Worm (Caenorhabditis elegans): ENCODE measurements around the gene rga-8.

Gene rga-8

DNA sequence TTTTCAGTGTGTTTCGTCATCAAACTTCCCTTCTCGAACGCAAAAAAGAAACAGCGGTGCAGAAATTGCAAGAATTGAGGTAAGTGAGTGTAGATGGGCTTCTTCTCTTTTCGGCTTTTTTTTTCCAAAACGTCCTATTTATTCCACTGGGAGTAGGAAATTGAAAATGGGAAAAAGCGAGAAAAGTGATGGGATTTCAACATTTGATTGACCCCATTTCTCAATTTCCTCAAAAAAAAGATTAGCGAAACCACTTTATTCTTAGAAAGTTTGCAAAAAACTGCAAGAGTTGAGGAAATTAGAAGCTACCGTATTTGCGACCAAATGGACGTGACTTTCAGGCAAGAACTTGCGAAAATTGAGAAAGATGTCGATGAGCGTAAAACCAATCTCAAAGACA lies 23.9 kb upstream of the rga-8 start, which contains the start of gene ags-3:
TSS of gene ags-3 (minus strand) at position 101 of the 400 bp plus-strand sequence.
- TF ChIP-seq C34B4.2 (tag; optimal IDR thresholded peaks at IDR 0.05): no peak
- TF ChIP-seq nhr-20 (tag; optimal IDR thresholded peaks at IDR 0.05): no peak
- no peak for TF ChIP-seq aha-1 (tag; optimal IDR thresholded peaks at IDR 0.05)
- TF ChIP-seq fos-1 (tag; optimal IDR thresholded peaks at IDR 0.05): no peak
- TF ChIP-seq hpl-2 (GFP tag; optimal IDR thresholded peaks at IDR 0.05): no peak
- no peak for TF ChIP-seq nhr-47 (tag; optimal IDR thresholded peaks at IDR 0.05)
- no peak for TF ChIP-seq C04F5.9 (tag; optimal IDR thresholded peaks at IDR 0.05)
- no peak for TF ChIP-seq nhr-12 (tag; optimal IDR thresholded peaks at IDR 0.05)
- TF ChIP-seq tlp-1 (tag; optimal IDR thresholded peaks at IDR 0.05): no peak
- no peak for TF ChIP-seq nhr-11 (tag; optimal IDR thresholded peaks at IDR 0.05)
- TF ChIP-seq nhr-19 (GFP tag; conservative IDR thresholded peaks at IDR 0.05): no peak
- TF ChIP-seq ceh-8 (GFP tag; optimal IDR thresholded peaks at IDR 0.05): no peak
- no peak for TF ChIP-seq dsc-1 (tag; optimal IDR thresholded peaks at IDR 0.05)
- TF ChIP-seq lin-35 (GFP tag; optimal IDR thresholded peaks at IDR 0.05): no peak

DNA sequence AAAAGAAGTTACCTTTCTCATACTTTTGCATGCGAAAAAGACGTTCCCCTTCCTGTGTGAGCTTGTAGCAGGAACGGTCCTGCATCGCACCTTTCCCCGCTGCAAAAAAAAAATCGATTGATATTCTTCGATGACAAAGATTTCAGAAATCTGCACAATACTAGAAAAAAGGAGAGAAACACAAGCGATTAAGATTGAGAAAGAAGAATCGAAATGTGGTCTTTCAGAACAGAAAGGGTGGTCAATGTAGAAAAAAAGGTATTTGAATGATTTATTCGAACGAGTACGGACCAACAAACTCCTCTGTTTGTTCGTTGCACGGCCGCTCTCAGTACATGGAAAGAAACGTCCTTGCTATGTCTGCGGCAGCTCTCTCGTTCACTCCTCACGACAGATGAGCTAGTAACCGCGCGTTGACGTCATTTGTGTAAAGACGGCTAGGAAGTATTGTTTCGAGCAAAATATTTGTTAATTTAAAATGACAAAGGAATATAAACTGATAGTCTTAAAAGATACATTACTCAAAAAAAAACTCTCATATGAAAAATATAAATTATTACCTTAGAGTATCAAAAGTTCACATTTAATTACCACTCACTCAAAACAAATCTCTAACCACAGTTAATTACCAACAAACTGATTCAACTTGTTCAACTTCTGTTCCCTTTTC lies 18.5 kb upstream of the rga-8 start, which contains the start of gene ift-81:
TSS of gene ift-81 (plus strand) at position 620 of the 670 bp plus-strand sequence.
- TF ChIP-seq ceh-63 (GFP tag; optimal IDR thresholded peaks at IDR 0.05) (no peak), lin-15B (tag; optimal IDR thresholded peaks at IDR 0.05) (no peak), mdl-1 (tag; optimal IDR thresholded peaks at IDR 0.05) (peak in 1 of 2 experiments; percentile 32), blmp-1 (tag; optimal IDR thresholded peaks at IDR 0.05) (no peak), ztf-4 (tag; optimal IDR thresholded peaks at IDR 0.05) (no peak), snu-23 (GFP tag; optimal IDR thresholded peaks at IDR 0.05) (peak; percentile 64), lin-13 (GFP tag; optimal IDR thresholded peaks at IDR 0.05) (peak; percentile 8), hpl-2 (GFP tag; optimal IDR thresholded peaks at IDR 0.05) (no peak), nhr-84 (tag; optimal IDR thresholded peaks at IDR 0.05) (no peak), unc-86 (tag; optimal IDR thresholded peaks at IDR 0.05) (peak; percentile 58), fos-1 (tag; optimal IDR thresholded peaks at IDR 0.05) (no peak), pag-3 (tag; optimal IDR thresholded peaks at IDR 0.05; ENCODE audit: borderline replicate concordance, insufficient read depth) (no peak), ceh-90 (tag; optimal IDR thresholded peaks at IDR 0.05) (no peak), fkh-10 (GFP tag; optimal IDR thresholded peaks at IDR 0.05) (no peak), nhr-71 (tag; optimal IDR thresholded peaks at IDR 0.05) (peak; percentile 81), nhr-85 (tag) (no peak), skn-1 (tag; optimal IDR thresholded peaks at IDR 0.05) (peak; percentile 37), egl-13 (tag; optimal IDR thresholded peaks at IDR 0.05) (peak; percentile 37), nhr-47 (tag; optimal IDR thresholded peaks at IDR 0.05) (peak; percentile 73), tbx-2 (tag; optimal IDR thresholded peaks at IDR 0.05) (peak; percentile 64), lsy-2 (tag; optimal IDR thresholded peaks at IDR 0.05) (peak; percentile 58 to 63), sup-37 (GFP tag; optimal IDR thresholded peaks at IDR 0.05) (no peak), tlp-1 (tag; optimal IDR thresholded peaks at IDR 0.05) (no peak), efl-3 (GFP tag; optimal IDR thresholded peaks at IDR 0.05) (no peak), ceh-82 (tag; optimal IDR thresholded peaks at IDR 0.05) (peak; percentile 18 to 63 (median 45)), ceh-88 (GFP tag; IDR thresholded peaks at IDR 0.05) (no peak), elt-3 (tag; optimal IDR thresholded peaks at IDR 0.05) (no peak), elt-2 (tag; optimal IDR thresholded peaks at IDR 0.05) (no peak), lin-39 (tag; optimal IDR thresholded peaks at IDR 0.05) (peak; percentile 26), fkh-4 (tag; optimal IDR thresholded peaks at IDR 0.05; ENCODE audit: borderline replicate concordance) (no peak), nhr-90 (tag; optimal IDR thresholded peaks at IDR 0.05; ENCODE audit: poor library complexity) (no peak), ztf-11 (tag; optimal IDR thresholded peaks at IDR 0.05) (peak in 1 of 2 experiments; percentile 8), lin-35 (GFP tag; optimal IDR thresholded peaks at IDR 0.05) (peak; percentile 28 to 30), irx-1 (tag; optimal IDR thresholded peaks at IDR 0.05) (no peak), lir-3 (tag; optimal IDR thresholded peaks at IDR 0.05; ENCODE audit: poor library complexity) (no peak), C04F5.9 (tag; optimal IDR thresholded peaks at IDR 0.05) (no peak), snpc-4 (tag; optimal IDR thresholded peaks at IDR 0.05) (no peak), rnt-1 (tag; optimal IDR thresholded peaks at IDR 0.05) (peak; percentile 79), nhr-19 (GFP tag; conservative IDR thresholded peaks at IDR 0.05) (peak; percentile 61), unc-30 (tag; optimal IDR thresholded peaks at IDR 0.05) (no peak), unc-98 (GFP tag; IDR thresholded peaks at IDR 0.05) (no peak), C16A3.4 (tag; optimal IDR thresholded peaks at IDR 0.05) (peak; percentile 8), nhr-20 (tag; optimal IDR thresholded peaks at IDR 0.05) (peak; percentile 49)
